Worm (Caenorhabditis elegans) whole organism, midembryonic: Measurements from ENCODE around the gene rpa-1.
A peak's percentile ranks its signal among the peaks of the same experiment; 100 is the strongest.

Experiments used
- T22C8.4 ChIP-seq: fragments of 200-800 bp; sonication (Bioruptor generic); IDR thresholded peaks from 2 replicates; pipeline ENCODE4 v1.3.6; 2022; ENCODE audit warnings: missing genetic modification characterization, missing compliant biosample characterization
- cog-1 ChIP-seq: sonication (generic microtip); optimal IDR thresholded peaks from 2 replicates; lab custom pipeline; 2016; ENCODE audit warnings: missing genetic modification characterization, missing compliant biosample characterization
- flt-1 ChIP-seq: fragments of 200-800 bp; sonication (Bioruptor generic); IDR thresholded peaks from 2 replicates; pipeline ENCODE4 v1.3.6; 2022; ENCODE audit warnings: missing genetic modification characterization, missing compliant biosample characterization
- klf-2 ChIP-seq: fragments of 200-800 bp; sonication (Bioruptor generic); conservative IDR thresholded peaks from 2 replicates; pipeline ENCODE4 v1.3.6; 2022; ENCODE audit warnings: missing genetic modification reagents, missing genetic modification characterization, missing compliant biosample characterization
- med-1 ChIP-seq: sonication (generic microtip); optimal IDR thresholded peaks from 2 replicates; lab custom pipeline; 2017; ENCODE audit warnings: missing genetic modification characterization, mild to moderate bottlenecking, missing compliant biosample characterization, antibody characterized with exemption, missing genetic modification reagents; ENCODE audit not compliant: insufficient read depth
- ref-1 ChIP-seq: fragments of 200-800 bp; sonication (Bioruptor generic); conservative IDR thresholded peaks from 2 replicates; pipeline ENCODE4 v1.3.6; 2022; ENCODE audit warnings: missing genetic modification reagents, missing genetic modification characterization, missing compliant biosample characterization
- tab-1 ChIP-seq: fragments of 200-800 bp; sonication (Bioruptor generic); IDR thresholded peaks from 2 replicates; pipeline ENCODE4 v1.3.6; 2022; ENCODE audit warnings: missing genetic modification characterization, missing compliant biosample characterization
- ztf-23 ChIP-seq: fragments of 200-800 bp; sonication (Bioruptor generic); IDR thresholded peaks from 2 replicates; pipeline ENCODE4 v1.3.6; 2022; ENCODE audit warnings: missing genetic modification reagents, missing genetic modification characterization, missing compliant biosample characterization
- ztf-29 ChIP-seq: fragments of 200-800 bp; sonication (Bioruptor generic); IDR thresholded peaks from 2 replicates; pipeline ENCODE4 v1.3.6; 2022; ENCODE audit warnings: missing genetic modification reagents, missing genetic modification characterization, missing compliant biosample characterization

Gene rpa-1

DNA sequence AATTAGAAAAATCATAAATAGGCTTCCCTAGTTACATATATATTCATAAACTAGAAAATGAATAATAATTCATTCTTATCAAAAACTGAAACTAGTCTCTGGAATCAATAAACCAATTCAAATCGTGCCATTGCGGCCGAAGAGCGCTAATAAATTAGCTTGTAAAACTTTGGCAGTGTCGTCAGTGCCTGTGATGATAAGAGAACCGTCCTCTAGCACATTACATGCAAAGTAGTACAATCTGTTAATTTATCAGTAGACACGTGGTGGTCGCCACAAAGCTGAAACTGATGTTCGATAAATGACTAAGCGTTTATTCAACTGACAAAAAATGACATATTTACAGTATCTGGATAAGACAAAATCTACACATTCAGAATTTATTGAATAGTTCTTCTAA is 31.3 kb downstream of the rpa-1 start:
- TF ChIP-seq ref-1 (GFP tag; lab: Robert Waterston, UW) (no peak), cog-1 (tag; lab: Kevin White, UChicago) (no peak), tab-1 (GFP tag; lab: Robert Waterston, UW) (no peak), klf-2 (GFP tag; lab: Robert Waterston, UW) (no peak), ztf-29 (no peak), T22C8.4 (GFP tag; lab: Robert Waterston, UW) (no peak), flt-1 (GFP tag; lab: Robert Waterston, UW) (no peak), ztf-23 (GFP tag; lab: Robert Waterston, UW) (no peak), med-1 (GFP tag; lab: Kevin White, UChicago) (no peak)

ce11 chrII:7697156-7697555 is 32.8 kb downstream of the rpa-1 start:
- TF ChIP-seq cog-1 (tag; lab: Kevin White, UChicago) (no peak), tab-1 (GFP tag; lab: Robert Waterston, UW) (no peak), med-1 (GFP tag; lab: Kevin White, UChicago) (no peak), T22C8.4 (GFP tag; lab: Robert Waterston, UW) (no peak), ref-1 (GFP tag; lab: Robert Waterston, UW) (no peak), flt-1 (GFP tag; lab: Robert Waterston, UW) (no peak)

- TF ChIP-seq T22C8.4 (GFP tag; lab: Robert Waterston, UW) (no peak), flt-1 (GFP tag; lab: Robert Waterston, UW) (no peak), cog-1 (tag; lab: Kevin White, UChicago) (no peak), tab-1 (GFP tag; lab: Robert Waterston, UW) (no peak), ztf-29 (no peak), med-1 (GFP tag; lab: Kevin White, UChicago) (no peak), ref-1 (GFP tag; lab: Robert Waterston, UW) (no peak), klf-2 (GFP tag; lab: Robert Waterston, UW) (no peak), ztf-23 (GFP tag; lab: Robert Waterston, UW) (no peak)
These were observed 34.0 kb downstream of the rpa-1 start, which contains the start of gene B0495.5 for ce11 chrII:7698406-7698805. TSS of gene B0495.5 (minus strand) at chrII:7698506.

- TF ChIP-seq ztf-29 = no peak
- TF ChIP-seq ztf-23 (GFP tag; lab: Robert Waterston, UW) = no peak
- no peak for TF ChIP-seq klf-2 (GFP tag; lab: Robert Waterston, UW)
- no peak for TF ChIP-seq tab-1 (GFP tag; lab: Robert Waterston, UW)
- TF ChIP-seq T22C8.4 (GFP tag; lab: Robert Waterston, UW) = no peak
- no peak for TF ChIP-seq cog-1 (tag; lab: Kevin White, UChicago)
- TF ChIP-seq ref-1 (GFP tag; lab: Robert Waterston, UW) = no peak
- TF ChIP-seq med-1 (GFP tag; lab: Kevin White, UChicago) = no peak
- TF ChIP-seq flt-1 (GFP tag; lab: Robert Waterston, UW) = no peak
These were observed 34.6 kb downstream of the rpa-1 start, which contains the start of the genes moa-2 and cdk-11.1 for ce11 chrII:7699009-7699408. TSS of gene moa-2 (minus strand) at chrII:7699033. TSS of gene cdk-11.1 (plus strand) at chrII:7699235.

DNA sequence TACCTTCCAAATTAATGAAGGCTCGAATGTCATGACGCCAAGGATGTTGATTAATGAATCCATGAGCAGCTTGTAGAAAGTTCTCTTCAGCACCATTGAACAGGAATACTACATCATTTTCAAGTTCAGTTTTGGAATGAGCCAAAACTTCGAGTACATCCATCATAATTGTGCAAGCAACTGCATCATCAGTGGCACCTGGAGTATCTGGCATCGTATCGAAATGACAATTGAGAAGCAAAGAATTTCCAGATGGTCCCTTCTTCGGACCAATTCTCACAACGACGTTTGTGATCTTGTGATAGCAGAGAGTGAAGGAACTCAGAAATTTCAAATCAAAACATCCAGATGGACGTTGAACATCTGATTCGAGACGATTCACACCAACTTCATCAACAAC is 40.0 kb downstream of the rpa-1 start:
- no peak for TF ChIP-seq T22C8.4 (GFP tag; lab: Robert Waterston, UW)
- TF ChIP-seq cog-1 (tag; lab: Kevin White, UChicago) = no peak

DNA sequence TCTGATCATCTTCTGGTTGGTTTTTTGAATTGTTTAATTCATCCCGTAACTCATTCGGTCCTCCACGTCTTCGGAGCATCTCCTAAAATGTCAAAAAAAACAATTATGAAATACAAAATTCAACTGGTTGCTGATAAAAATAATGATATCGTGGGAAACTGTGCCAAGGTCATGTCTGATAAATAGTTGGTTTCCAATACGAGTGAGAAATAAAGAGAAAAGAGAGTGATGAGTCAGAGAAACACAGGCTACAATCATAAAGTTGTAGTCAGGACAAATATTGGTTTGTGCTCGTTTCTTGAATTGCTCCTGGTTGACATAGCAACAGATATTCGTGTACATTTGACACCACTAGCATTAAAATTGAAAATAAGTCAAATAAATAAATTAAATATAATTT is 40.8 kb downstream of the rpa-1 start, which contains the start of gene B0495.7:
TSS of gene B0495.7 (minus strand) at position 82 of the 400 bp plus-strand sequence.
- TF ChIP-seq ztf-23 (GFP tag; lab: Robert Waterston, UW) = no peak
- TF ChIP-seq cog-1 (tag; lab: Kevin White, UChicago) = no peak
- TF ChIP-seq T22C8.4 (GFP tag; lab: Robert Waterston, UW) = no peak
- no peak for TF ChIP-seq ztf-29
- no peak for TF ChIP-seq flt-1 (GFP tag; lab: Robert Waterston, UW)
- TF ChIP-seq klf-2 (GFP tag; lab: Robert Waterston, UW) = no peak
- no peak for TF ChIP-seq med-1 (GFP tag; lab: Kevin White, UChicago)
- no peak for TF ChIP-seq tab-1 (GFP tag; lab: Robert Waterston, UW)
- TF ChIP-seq ref-1 (GFP tag; lab: Robert Waterston, UW) = no peak

DNA sequence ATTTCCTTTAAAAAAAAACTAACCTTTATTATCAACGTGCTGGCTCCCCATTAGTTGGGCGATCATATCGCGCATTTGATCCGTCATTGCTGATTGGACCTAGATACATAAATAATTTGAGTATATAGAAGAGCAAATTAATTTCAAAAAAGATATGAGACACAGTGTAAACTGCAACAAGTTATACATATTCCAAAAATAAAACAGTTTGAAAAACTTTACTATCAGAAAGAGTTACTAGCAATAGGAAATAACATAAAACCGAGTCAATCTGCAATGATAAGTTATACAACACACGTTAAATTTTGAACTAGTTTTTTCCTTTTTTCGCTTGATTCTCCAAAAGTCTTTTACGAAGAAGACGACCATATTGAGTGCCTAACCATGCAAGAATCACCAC is 43.0 kb downstream of the rpa-1 start, which contains the start of gene luc-7L:
TSS of gene luc-7L (minus strand) at position 101 of the 400 bp plus-strand sequence.
- no peak for TF ChIP-seq T22C8.4 (GFP tag; lab: Robert Waterston, UW)
- TF ChIP-seq ztf-23 (GFP tag; lab: Robert Waterston, UW) = no peak
- no peak for TF ChIP-seq klf-2 (GFP tag; lab: Robert Waterston, UW)
- TF ChIP-seq cog-1 (tag; lab: Kevin White, UChicago) = no peak
- TF ChIP-seq med-1 (GFP tag; lab: Kevin White, UChicago) = no peak

- TF ChIP-seq T22C8.4 (GFP tag; lab: Robert Waterston, UW) = peak; percentile 77
- TF ChIP-seq med-1 (GFP tag; lab: Kevin White, UChicago) = peak; percentile 97
- TF ChIP-seq ref-1 (GFP tag; lab: Robert Waterston, UW) = peak; percentile 58; the same call in 1 of the 2 replicates
- peak; percentile 88 for TF ChIP-seq klf-2 (GFP tag; lab: Robert Waterston, UW)
- TF ChIP-seq cog-1 (tag; lab: Kevin White, UChicago) = peak; percentile 76
- peak; percentile 91 for TF ChIP-seq tab-1 (GFP tag; lab: Robert Waterston, UW)
- peak; percentile 79 for TF ChIP-seq ztf-29
- TF ChIP-seq ztf-23 (GFP tag; lab: Robert Waterston, UW) = peak; percentile 93
- peak; percentile 95 for TF ChIP-seq flt-1 (GFP tag; lab: Robert Waterston, UW)
These were observed 44.2 kb downstream of the rpa-1 start, which contains the start of gene B0495.9 for ce11 chrII:7708540-7708939. TSS of gene B0495.9 (minus strand) at chrII:7708710.

- no peak for TF ChIP-seq ztf-29
- no peak for TF ChIP-seq T22C8.4 (GFP tag; lab: Robert Waterston, UW)
- TF ChIP-seq tab-1 (GFP tag; lab: Robert Waterston, UW) = no peak
- TF ChIP-seq med-1 (GFP tag; lab: Kevin White, UChicago) = no peak
- TF ChIP-seq ref-1 (GFP tag; lab: Robert Waterston, UW) = no peak
- TF ChIP-seq flt-1 (GFP tag; lab: Robert Waterston, UW) = no peak
- TF ChIP-seq klf-2 (GFP tag; lab: Robert Waterston, UW) = no peak
- no peak for TF ChIP-seq ztf-23 (GFP tag; lab: Robert Waterston, UW)
- no peak for TF ChIP-seq cog-1 (tag; lab: Kevin White, UChicago)
These were observed 44.9 kb downstream of the rpa-1 start, which contains the start of gene sre-1 for ce11 chrII:7709301-7709754. TSS of gene sre-1 (plus strand) at chrII:7709704.
